Worm (Caenorhabditis elegans): ENCODE measurements around the gene F36H12.17.
"Not testable (repeated sequence)": the region's sequence is repeated elsewhere in the genome, so short reads cannot be mapped to it uniquely, and the experiment has no call there.

- TF ChIP-seq dpl-1 (GFP tag; optimal IDR thresholded peaks at IDR 0.05); nhr-11 (tag; optimal IDR thresholded peaks at IDR 0.05); attf-4 (tag; optimal IDR thresholded peaks at IDR 0.05); saeg-2 (GFP tag; IDR thresholded peaks at IDR 0.05); unc-39 (tag; optimal IDR thresholded peaks at IDR 0.05); aha-1 (tag); jun-1 (tag; optimal IDR thresholded peaks at IDR 0.05); unc-62 (GFP tag; optimal IDR thresholded peaks at IDR 0.05 in 1 of 2); unc-62 (tag; optimal IDR thresholded peaks at IDR 0.05); vab-7 (GFP tag; IDR thresholded peaks at IDR 0.05); cey-2 (tag; optimal IDR thresholded peaks at IDR 0.05; ENCODE audit: borderline replicate concordance, insufficient read depth); lim-7 (GFP tag; IDR thresholded peaks at IDR 0.05); ztf-7 (tag; optimal IDR thresholded peaks at IDR 0.05); fos-1 (tag; optimal IDR thresholded peaks at IDR 0.05): not testable (repeated sequence)
These were observed 38.6 kb upstream of the F36H12.17 start, which contains the start of gene msp-65 for ce11 chrIV:5316223-5316622.

All from whole organism, L4 larva.